Worm (Caenorhabditis elegans): ENCODE data around the gene C54C6.5.

The C54C6.5 gene

DNA sequence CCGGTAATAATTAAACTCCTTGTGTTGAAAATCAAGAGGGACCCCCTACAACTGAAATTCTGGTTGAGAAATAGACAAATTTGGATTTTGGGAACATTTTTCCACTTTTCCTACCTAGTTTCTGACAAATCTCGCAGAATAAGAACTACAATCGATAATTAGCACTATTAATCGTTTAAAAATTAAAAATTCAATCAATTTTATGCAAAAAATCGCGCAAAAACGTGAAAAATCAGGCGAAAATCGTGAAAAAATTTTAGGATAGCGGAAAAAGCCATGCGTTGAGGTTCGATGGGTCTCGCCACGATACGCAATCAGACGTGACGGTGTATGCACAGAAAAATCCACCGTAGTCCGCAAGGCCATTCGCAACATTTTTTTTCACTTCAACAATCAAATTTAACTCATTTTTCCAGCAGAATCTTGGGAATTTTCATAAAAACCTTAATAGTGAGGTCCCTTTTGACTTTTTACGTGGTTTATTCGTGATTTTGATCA is 44.5 kb downstream of the C54C6.5 start, which contains the start of gene lias-1:
Gene lias-1, minus strand, starts transcription at position 51 of the 498 bp plus-strand sequence.
- TF ChIP-seq pes-1 (GFP tag; IDR thresholded peaks at IDR 0.05) (0 out of 2 replicates have a peak, but pooled peaks have one; percentile 50), tbx-11 (GFP tag; IDR thresholded peaks at IDR 0.05) (no peak), hmg-4 (GFP tag; optimal IDR thresholded peaks at IDR 0.05) (peak; percentile 15), ets-7 (tag; optimal IDR thresholded peaks at IDR 0.05) (no peak), F13C5.2 (tag; optimal IDR thresholded peaks at IDR 0.05) (peak; percentile 85), sea-1 (GFP tag; conservative IDR thresholded peaks at IDR 0.05) (no peak), tbx-37 (GFP tag; conservative IDR thresholded peaks at IDR 0.05) (no peak), ama-1 (optimal IDR thresholded peaks at IDR 0.05) (no peak), ceh-36 (tag; optimal IDR thresholded peaks at IDR 0.05) (no peak), hmbx-1 (tag; optimal IDR thresholded peaks at IDR 0.05) (no peak), aly-1 (tag; optimal IDR thresholded peaks at IDR 0.05) (peak; percentile 35), scrt-1 (GFP tag; IDR thresholded peaks at IDR 0.05) (no peak), ceh-13 (GFP tag; optimal IDR thresholded peaks at IDR 0.05) (no peak), tra-4 (tag; optimal IDR thresholded peaks at IDR 0.05) (no peak), flt-1 (GFP tag; IDR thresholded peaks at IDR 0.05) (no peak)

- TF ChIP-seq F13C5.2 (tag; optimal IDR thresholded peaks at IDR 0.05) (no peak), ceh-36 (tag; optimal IDR thresholded peaks at IDR 0.05) (no peak), B0310.2 (tag; optimal IDR thresholded peaks at IDR 0.05) (no peak), ceh-13 (GFP tag; optimal IDR thresholded peaks at IDR 0.05) (no peak), tra-4 (tag; optimal IDR thresholded peaks at IDR 0.05) (no peak), tbx-37 (GFP tag; conservative IDR thresholded peaks at IDR 0.05) (no peak), hmbx-1 (tag; optimal IDR thresholded peaks at IDR 0.05) (no peak), hnd-1 (tag; optimal IDR thresholded peaks at IDR 0.05) (no peak), ama-1 (optimal IDR thresholded peaks at IDR 0.05) (no peak), pes-1 (GFP tag; IDR thresholded peaks at IDR 0.05) (no peak), sea-1 (GFP tag; conservative IDR thresholded peaks at IDR 0.05) (no peak), scrt-1 (GFP tag; IDR thresholded peaks at IDR 0.05) (no peak), aly-1 (tag; optimal IDR thresholded peaks at IDR 0.05) (no peak), flt-1 (GFP tag; IDR thresholded peaks at IDR 0.05) (no peak), tbx-11 (GFP tag; IDR thresholded peaks at IDR 0.05) (no peak), ets-7 (tag; optimal IDR thresholded peaks at IDR 0.05) (no peak), hmg-4 (GFP tag; optimal IDR thresholded peaks at IDR 0.05) (no peak)
Measured at ce11 chrIII:3504239-3504638, 45.4 kb downstream of the C54C6.5 start.

ce11 chrIII:3503286-3503685 is 46.4 kb downstream of the C54C6.5 start, which contains the start of gene rpl-16:
rpl-16 (minus strand) TSS chrIII:3503604.
- TF ChIP-seq aly-1 (tag; optimal IDR thresholded peaks at IDR 0.05) = no peak
- no peak for TF ChIP-seq ceh-36 (tag; optimal IDR thresholded peaks at IDR 0.05)
- TF ChIP-seq ets-7 (tag; optimal IDR thresholded peaks at IDR 0.05) = no peak
- no peak for TF ChIP-seq B0310.2 (tag; optimal IDR thresholded peaks at IDR 0.05)
- TF ChIP-seq sea-1 (GFP tag; conservative IDR thresholded peaks at IDR 0.05) = no peak
- TF ChIP-seq flt-1 (GFP tag; IDR thresholded peaks at IDR 0.05) = no peak
- TF ChIP-seq ceh-13 (GFP tag; optimal IDR thresholded peaks at IDR 0.05) = no peak
- no peak for TF ChIP-seq hmg-4 (GFP tag; optimal IDR thresholded peaks at IDR 0.05)
- no peak for TF ChIP-seq ama-1 (optimal IDR thresholded peaks at IDR 0.05)

DNA sequence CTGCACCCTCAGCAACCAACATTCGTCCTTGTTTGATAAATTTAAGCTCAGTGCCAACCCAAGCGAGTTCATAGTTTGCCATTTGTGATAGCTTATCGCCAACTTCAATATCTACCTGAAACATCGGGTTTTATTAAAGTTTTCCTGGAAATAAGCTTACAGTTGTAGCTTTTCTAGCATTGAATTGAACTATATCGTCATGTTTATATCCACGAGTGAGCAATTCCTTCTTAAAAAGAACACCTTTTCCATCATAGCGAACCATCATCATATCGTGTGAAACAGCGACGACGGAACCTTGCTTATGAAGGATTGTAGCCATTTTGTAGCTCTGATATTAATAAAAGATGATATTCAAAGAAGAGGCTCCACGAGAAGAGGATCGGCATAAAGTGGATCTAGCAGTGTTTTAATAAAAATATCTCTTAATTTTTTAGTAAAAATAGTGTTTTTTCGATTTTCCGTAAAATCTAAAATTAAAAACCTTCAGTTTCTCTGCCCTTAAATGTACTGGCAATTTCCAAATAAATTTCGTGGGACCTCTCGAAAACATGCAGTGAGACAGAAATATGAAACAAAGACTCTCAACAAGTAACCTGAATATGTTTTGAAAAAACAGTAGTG is 47.3 kb downstream of the C54C6.5 start, which contains the start of gene M01F1.8:
Gene M01F1.8, minus strand, starts transcription at position 335 of the 624 bp plus-strand sequence.
- TF ChIP-seq ama-1 (optimal IDR thresholded peaks at IDR 0.05) = peak; percentile 53
- no peak for TF ChIP-seq tra-4 (tag; optimal IDR thresholded peaks at IDR 0.05)
- no peak for TF ChIP-seq hnd-1 (tag; optimal IDR thresholded peaks at IDR 0.05)
- TF ChIP-seq aly-1 (tag; optimal IDR thresholded peaks at IDR 0.05) = no peak
- TF ChIP-seq sea-1 (GFP tag; conservative IDR thresholded peaks at IDR 0.05) = no peak
- TF ChIP-seq flt-1 (GFP tag; IDR thresholded peaks at IDR 0.05) = no peak

- TF ChIP-seq tbx-37 (GFP tag; conservative IDR thresholded peaks at IDR 0.05) = peak; percentile 93
- peak; percentile 98 for TF ChIP-seq aly-1 (tag; optimal IDR thresholded peaks at IDR 0.05)
- peak; percentile 80 for TF ChIP-seq hmbx-1 (tag; optimal IDR thresholded peaks at IDR 0.05)
- TF ChIP-seq B0310.2 (tag; optimal IDR thresholded peaks at IDR 0.05) = peak; percentile 97
- peak; percentile 94 for TF ChIP-seq hnd-1 (tag; optimal IDR thresholded peaks at IDR 0.05)
- TF ChIP-seq tbx-11 (GFP tag; IDR thresholded peaks at IDR 0.05) = peak; percentile 93
- TF ChIP-seq ets-7 (tag; optimal IDR thresholded peaks at IDR 0.05) = peak; percentile 99
- TF ChIP-seq flt-1 (GFP tag; IDR thresholded peaks at IDR 0.05) = peak; percentile 78
- no peak for TF ChIP-seq ama-1 (optimal IDR thresholded peaks at IDR 0.05)
- TF ChIP-seq ceh-36 (tag; optimal IDR thresholded peaks at IDR 0.05) = peak; percentile 87
- peak; percentile 96 for TF ChIP-seq ceh-13 (GFP tag; optimal IDR thresholded peaks at IDR 0.05)
- peak; percentile 97 for TF ChIP-seq hmg-4 (GFP tag; optimal IDR thresholded peaks at IDR 0.05)
- TF ChIP-seq tra-4 (tag; optimal IDR thresholded peaks at IDR 0.05) = peak; percentile 97
- TF ChIP-seq pes-1 (GFP tag; IDR thresholded peaks at IDR 0.05) = peak; percentile 97
- TF ChIP-seq F13C5.2 (tag; optimal IDR thresholded peaks at IDR 0.05) = peak; percentile 88
- TF ChIP-seq scrt-1 (GFP tag; IDR thresholded peaks at IDR 0.05) = peak; percentile 81
- TF ChIP-seq sea-1 (GFP tag; conservative IDR thresholded peaks at IDR 0.05) = peak; percentile 94
Measured at ce11 chrIII:3499850-3500249, 49.8 kb downstream of the C54C6.5 start.

All from whole organism, early embryonic.